Fruit fly (Drosophila melanogaster) whole organism, embryonic: ENCODE results near the gene CG16813.

Experiments used
- Awh ChIP-seq: fragments of 200-800 bp; sonication (Bioruptor generic); IDR thresholded peaks from 2 replicates; pipeline ENCODE4, ENCODE4 v1.3.6; 2022; ENCODE audit warnings: missing biosample characterization, missing genetic modification characterization
- BtbVII ChIP-seq: fragments of 200-800 bp; sonication (Bioruptor generic); optimal IDR thresholded peaks from 3 replicates; lab custom pipeline; 2017; ENCODE audit warnings: missing biosample characterization, mild to moderate bottlenecking, missing genetic modification characterization
- CG10267 ChIP-seq: fragments of 200-800 bp; sonication (Bioruptor generic); optimal IDR thresholded peaks from 2 replicates; lab custom pipeline; 2018; ENCODE audit warnings: missing biosample characterization, mild to moderate bottlenecking, missing genetic modification characterization, moderate library complexity
- CG10543 ChIP-seq: fragments of 200-800 bp; sonication (Bioruptor generic); optimal IDR thresholded peaks from 3 replicates; lab custom pipeline; 2017; ENCODE audit warnings: missing biosample characterization, mild to moderate bottlenecking, missing genetic modification characterization, moderate library complexity
- CG12942 ChIP-seq: fragments of 200-800 bp; sonication (Bioruptor generic); optimal IDR thresholded peaks from 3 replicates; lab custom pipeline; 2016; ENCODE audit warnings: missing biosample characterization, missing genetic modification characterization
- CG14014 ChIP-seq: fragments of 200-800 bp; sonication (Bioruptor generic); IDR thresholded peaks from 2 replicates; pipeline ENCODE4 v1.3.6; 2022; ENCODE audit warnings: missing biosample characterization, missing genetic modification characterization
- CG14710 ChIP-seq: fragments of 200-800 bp; sonication (Bioruptor generic); optimal IDR thresholded peaks from 3 replicates; lab custom pipeline; 2019; ENCODE audit warnings: missing biosample characterization, mild to moderate bottlenecking, missing genetic modification characterization, moderate library complexity
- CG1529 ChIP-seq: fragments of 200-800 bp; sonication (Bioruptor generic); optimal IDR thresholded peaks from 3 replicates; lab custom pipeline; 2018; ENCODE audit warnings: missing biosample characterization, missing genetic modification characterization
- CG31365 ChIP-seq: fragments of 200-800 bp; sonication (Bioruptor generic); optimal IDR thresholded peaks from 2 replicates; lab custom pipeline; 2018; ENCODE audit warnings: missing biosample characterization, mild to moderate bottlenecking, missing genetic modification characterization
- CG34376 ChIP-seq: fragments of 200-800 bp; sonication (Bioruptor generic); optimal IDR thresholded peaks from 2 replicates; lab custom pipeline; 2018; ENCODE audit warnings: missing biosample characterization, mild to moderate bottlenecking, missing genetic modification characterization
- CG3726 ChIP-seq: fragments of 200-800 bp; sonication (Bioruptor generic); IDR thresholded peaks from 3 replicates; pipeline ENCODE4, ENCODE4 v1.3.6; 2022; ENCODE audit warnings: missing biosample characterization, missing genetic modification characterization
- CG6254 ChIP-seq: fragments of 200-800 bp; sonication (Bioruptor generic); optimal IDR thresholded peaks from 3 replicates; lab custom pipeline; 2017; ENCODE audit warnings: mild to moderate bottlenecking, missing biosample characterization, missing genetic modification reagents, missing genetic modification characterization
- CG6683 ChIP-seq: fragments of 200-800 bp; sonication (Bioruptor generic); optimal IDR thresholded peaks from 2 replicates; lab custom pipeline; 2017; ENCODE audit warnings: missing biosample characterization, mild to moderate bottlenecking, missing genetic modification characterization, missing genetic modification reagents
- CG6689 ChIP-seq: fragments of 200-800 bp; sonication (Bioruptor generic); IDR thresholded peaks from 2 replicates; pipeline ENCODE4 v1.3.6; 2022; ENCODE audit warnings: missing biosample characterization, missing genetic modification characterization
- CG6765 ChIP-seq: fragments of 200-800 bp; sonication (Bioruptor generic); optimal IDR thresholded peaks from 3 replicates; lab custom pipeline; 2017; ENCODE audit warnings: missing biosample characterization, mild to moderate bottlenecking, missing genetic modification characterization
- CG7987 ChIP-seq: fragments of 200-800 bp; sonication (Bioruptor generic); optimal IDR thresholded peaks from 2 replicates; lab custom pipeline; 2018; ENCODE audit warnings: missing biosample characterization, mild to moderate bottlenecking, missing genetic modification characterization, moderate library complexity
- CG8281 ChIP-seq: fragments of 200-800 bp; sonication (Bioruptor generic); optimal IDR thresholded peaks from 2 replicates; lab custom pipeline; 2018; ENCODE audit warnings: missing biosample characterization, mild to moderate bottlenecking, missing genetic modification characterization, moderate library complexity
- CG9727 ChIP-seq: fragments of 200-800 bp; sonication (Bioruptor generic); optimal IDR thresholded peaks from 3 replicates; lab custom pipeline; 2017; ENCODE audit warnings: missing biosample characterization, mild to moderate bottlenecking, missing genetic modification characterization
- CoRest ChIP-seq: fragments of 200-800 bp; sonication (Bioruptor generic); optimal IDR thresholded peaks from 3 replicates; lab custom pipeline; 2018; ENCODE audit warnings: missing biosample characterization, mild to moderate bottlenecking, missing genetic modification characterization, moderate library complexity
- CrebB ChIP-seq: fragments of 200-800 bp; sonication (Bioruptor generic); optimal IDR thresholded peaks from 3 replicates; lab custom pipeline; 2018; ENCODE audit warnings: missing biosample characterization, mild to moderate bottlenecking, missing genetic modification characterization
- Dp ChIP-seq: fragments of 200-800 bp; sonication (Bioruptor generic); optimal IDR thresholded peaks from 2 replicates; lab custom pipeline; 2018; ENCODE audit warnings: missing biosample characterization, mild to moderate bottlenecking, missing genetic modification characterization, moderate library complexity
- Fer1 ChIP-seq: fragments of 200-800 bp; sonication (Bioruptor generic); optimal IDR thresholded peaks from 2 replicates; lab custom pipeline; 2017; ENCODE audit warnings: missing biosample characterization, mild to moderate bottlenecking, missing genetic modification characterization
- H2.0 ChIP-seq: fragments of 200-800 bp; sonication (Bioruptor generic); IDR thresholded peaks from 2 replicates; pipeline ENCODE4 v1.3.6; 2022; ENCODE audit warnings: missing biosample characterization, missing genetic modification characterization
- Hand ChIP-seq: fragments of 200-800 bp; sonication (Bioruptor generic); optimal IDR thresholded peaks from 2 replicates; lab custom pipeline; 2017; ENCODE audit warnings: mild to moderate bottlenecking, missing biosample characterization, missing genetic modification reagents, missing genetic modification characterization
- Hmr ChIP-seq: fragments of 200-800 bp; sonication (Bioruptor generic); optimal IDR thresholded peaks from 3 replicates; lab custom pipeline; 2017; ENCODE audit warnings: mild to moderate bottlenecking, missing biosample characterization, missing genetic modification reagents, missing genetic modification characterization
- MESR4 ChIP-seq: fragments of 200-800 bp; sonication (Bioruptor generic); optimal IDR thresholded peaks from 2 replicates; lab custom pipeline; 2018; ENCODE audit warnings: missing biosample characterization, mild to moderate bottlenecking, missing genetic modification characterization, moderate library complexity
- Med ChIP-seq: fragments of 200-800 bp; sonication (Bioruptor generic); peaks from one replicate; lab custom pipeline; 2016; ENCODE audit warnings: missing biosample characterization, missing genetic modification characterization, mild to moderate bottlenecking, inconsistent platforms, moderate library complexity
- Myb ChIP-seq: fragments of 200-800 bp; sonication (Bioruptor generic); optimal IDR thresholded peaks from 2 replicates; lab custom pipeline; 2016; ENCODE audit warnings: missing biosample characterization, missing genetic modification characterization
- NC2β ChIP-seq: fragments of 200-800 bp; sonication (Bioruptor generic); optimal IDR thresholded peaks from 2 replicates; lab custom pipeline; 2016; ENCODE audit warnings: missing biosample characterization, missing genetic modification characterization
- NfI ChIP-seq: fragments of 200-800 bp; sonication (Bioruptor generic); optimal IDR thresholded peaks from 3 replicates; lab custom pipeline; 2018; ENCODE audit warnings: missing biosample characterization, mild to moderate bottlenecking, missing genetic modification characterization, moderate library complexity
- YL-1 ChIP-seq: fragments of 200-800 bp; sonication (Bioruptor generic); optimal IDR thresholded peaks from 3 replicates; lab custom pipeline; 2017; ENCODE audit warnings: missing biosample characterization, mild to moderate bottlenecking, missing genetic modification characterization
- al ChIP-seq: fragments of 200-800 bp; sonication (Bioruptor generic); IDR thresholded peaks from 2 replicates; pipeline ENCODE4 v1.3.6; 2022; ENCODE audit warnings: missing biosample characterization, missing genetic modification characterization
- crp ChIP-seq, 2 experiments: fragments of 200-800 bp; sonication (Bioruptor generic); optimal IDR thresholded peaks; 2 replicates in 1 of 2; 3 replicates in 1 of 2; lab custom pipeline; 2017; ENCODE audit warnings: missing biosample characterization in 2 of 2, missing genetic modification characterization in 2 of 2, mild to moderate bottlenecking in 1 of 2, moderate library complexity in 1 of 2
- cwo ChIP-seq: fragments of 200-800 bp; sonication (Bioruptor generic); optimal IDR thresholded peaks from 3 replicates; lab custom pipeline; 2017; ENCODE audit warnings: missing biosample characterization, missing genetic modification characterization, mild to moderate bottlenecking, moderate library complexity, missing genetic modification reagents
- disco-r ChIP-seq: fragments of 200-800 bp; sonication (Bioruptor generic); optimal IDR thresholded peaks from 2 replicates; lab custom pipeline; 2016; ENCODE audit warnings: missing biosample characterization, missing genetic modification characterization
- dm ChIP-seq: fragments of 200-800 bp; sonication (Bioruptor generic); optimal IDR thresholded peaks from 3 replicates; lab custom pipeline; 2016; ENCODE audit warnings: missing biosample characterization, missing genetic modification characterization
- exex ChIP-seq: fragments of 200-800 bp; sonication (Bioruptor generic); optimal IDR thresholded peaks from 4 replicates; lab custom pipeline; 2018; ENCODE audit warnings: missing biosample characterization, mild to moderate bottlenecking, missing genetic modification characterization, moderate library complexity
- gsb ChIP-seq: fragments of 200-800 bp; sonication (Bioruptor generic); IDR thresholded peaks from 2 replicates; pipeline ENCODE4 v1.3.6; 2022; ENCODE audit warnings: missing biosample characterization, missing genetic modification characterization
- lab ChIP-seq: fragments of 200-800 bp; sonication (Bioruptor generic); optimal IDR thresholded peaks from 3 replicates; lab custom pipeline; 2017; ENCODE audit warnings: missing biosample characterization, missing genetic modification characterization, mild to moderate bottlenecking, moderate library complexity, missing genetic modification reagents
- lbe ChIP-seq: fragments of 200-800 bp; sonication (Bioruptor generic); optimal IDR thresholded peaks from 2 replicates; lab custom pipeline; 2016; ENCODE audit warnings: missing biosample characterization, mild to moderate bottlenecking, missing genetic modification characterization
- pnt ChIP-seq: fragments of 200-800 bp; sonication (Bioruptor generic); optimal IDR thresholded peaks from 3 replicates; lab custom pipeline; 2016; ENCODE audit warnings: missing biosample characterization, missing genetic modification characterization
- shn ChIP-seq: fragments of 200-800 bp; sonication (Bioruptor generic); optimal IDR thresholded peaks from 3 replicates; lab custom pipeline; 2016; ENCODE audit warnings: missing biosample characterization, missing genetic modification characterization
- sim ChIP-seq: fragments of 200-800 bp; sonication (Bioruptor generic); IDR thresholded peaks from 2 replicates; pipeline ENCODE4 v1.3.6; 2022; ENCODE audit warnings: missing biosample characterization, missing genetic modification characterization
- so ChIP-seq: fragments of 200-800 bp; sonication (Bioruptor generic); IDR thresholded peaks from 3 replicates; pipeline ENCODE4 v1.3.6; 2022; ENCODE audit warnings: missing biosample characterization, missing genetic modification characterization
- toy ChIP-seq: fragments of 200-800 bp; sonication (Bioruptor generic); IDR thresholded peaks from 2 replicates; pipeline ENCODE4 v1.3.6; 2022; ENCODE audit warnings: missing biosample characterization, missing genetic modification characterization
- vfl ChIP-seq: fragments of 200-800 bp; sonication (Bioruptor generic); optimal IDR thresholded peaks from 2 replicates; lab custom pipeline; 2016; ENCODE audit warnings: missing biosample characterization, missing genetic modification characterization
- vnd ChIP-seq: fragments of 200-800 bp; sonication (Bioruptor generic); IDR thresholded peaks from 3 replicates; pipeline ENCODE4 v1.3.6; 2022; ENCODE audit warnings: missing biosample characterization, missing genetic modification characterization; ENCODE audit not compliant: partially characterized antibody
- zfh1 ChIP-seq: fragments of 200-800 bp; sonication (Bioruptor generic); IDR thresholded peaks from 3 replicates; pipeline ENCODE4 v1.3.6; 2022; ENCODE audit warnings: missing biosample characterization, missing genetic modification characterization

CG16813 gene

dm6 chr2L:13182415-13182814, 44.9 kb upstream of the CG16813 start, which contains the start of gene Mgat3 (continued):
- TF ChIP-seq Dp (GFP tag; lab: Kevin White, UChicago) (peak; percentile 1), CG6689 (GFP tag; lab: Robert Waterston, UW) (no peak), CG14710 (tag; lab: Kevin White, UChicago) (peak; percentile 29), H2.0 (GFP tag; lab: Robert Waterston, UW) (no peak), CoRest (tag; lab: Kevin White, UChicago) (no peak), CG12942 (GFP tag; lab: Kevin White, UChicago) (no peak), Awh (GFP tag; lab: Robert Waterston, UW) (no peak), YL-1 (GFP tag; lab: Kevin White, UChicago) (peak; percentile 35), pnt (GFP tag; lab: Kevin White, UChicago) (no peak), CG10267 (tag; lab: Kevin White, UChicago) (peak; percentile 94), CG6765 (GFP tag; lab: Kevin White, UChicago) (no peak), lbe (GFP tag; lab: Kevin White, UChicago) (no peak), CG1529 (GFP tag; lab: Kevin White, UChicago) (no peak), NfI (GFP tag; lab: Kevin White, UChicago) (no peak), crp (GFP tag; optimal IDR thresholded peaks at IDR 0.05; lab: Kevin White, UChicago) (peak; percentile 41 to 88), shn (GFP tag; lab: Kevin White, UChicago) (no peak), MESR4 (GFP tag; lab: Kevin White, UChicago) (peak; percentile 16), disco-r (no peak), CG3726 (GFP tag; lab: Robert Waterston, UW) (no peak), CG14014 (GFP tag; lab: Robert Waterston, UW) (no peak), Myb (peak; percentile 41), dm (no peak), cwo (GFP tag; lab: Kevin White, UChicago) (no peak), NC2β (GFP tag; lab: Kevin White, UChicago) (no peak), CG6254 (GFP tag; lab: Kevin White, UChicago) (no peak)
- TF ChIP-seq, all 482 proteins: peak for 20

- TF ChIP-seq Med (GFP tag; lab: Kevin White, UChicago) (peak; percentile 20), vnd (GFP tag; lab: Robert Waterston, UW) (no peak)
These were observed 44.2 kb upstream of the CG16813 start, which contains the start of gene Rsph1 for dm6 chr2L:13183150-13183549. Rsph1 (plus strand) TSS chr2L:13183450.

- TF ChIP-seq Fer1 = peak; percentile 25
- TF ChIP-seq zfh1 = no peak
- TF ChIP-seq sim = no peak
- TF ChIP-seq so = 0 out of 3 replicates have a peak, but pooled peaks have one; percentile 10
- peak; percentile 59 for TF ChIP-seq CG10543
- no peak for TF ChIP-seq al (GFP tag; lab: Robert Waterston, UW)
- TF ChIP-seq exex (tag; lab: Kevin White, UChicago) = peak; percentile 87
- no peak for TF ChIP-seq CG31365 (tag; lab: Kevin White, UChicago)
- TF ChIP-seq vfl (GFP tag; lab: Kevin White, UChicago) = no peak
- TF ChIP-seq pnt (GFP tag; lab: Kevin White, UChicago) = no peak
- TF ChIP-seq CG34376 (GFP tag; lab: Kevin White, UChicago) = peak; percentile 91
- peak; percentile 32 for TF ChIP-seq Hmr
- no peak for TF ChIP-seq gsb (GFP tag; lab: Robert Waterston, UW)
- no peak for TF ChIP-seq CG6683 (GFP tag; lab: Kevin White, UChicago)
- peak; percentile 17 for TF ChIP-seq BtbVII (GFP tag; lab: Kevin White, UChicago)
- TF ChIP-seq toy (GFP tag; lab: Robert Waterston, UW) = no peak
- TF ChIP-seq CG9727 (GFP tag; lab: Kevin White, UChicago) = no peak
- peak; percentile 2 for TF ChIP-seq lbe (GFP tag; lab: Kevin White, UChicago)
- TF ChIP-seq Hand (GFP tag; lab: Kevin White, UChicago) = peak; percentile 10
- TF ChIP-seq CG7987 (GFP tag; lab: Kevin White, UChicago) = peak; percentile 12
- no peak for TF ChIP-seq CG8281 (tag; lab: Kevin White, UChicago)
- peak; percentile 27 for TF ChIP-seq CrebB (tag; lab: Kevin White, UChicago)
- peak; percentile 90 for TF ChIP-seq lab (GFP tag; lab: Kevin White, UChicago)
These were observed 36.8 kb upstream of the CG16813 start for dm6 chr2L:13190534-13190933.
